Fruit fly (Drosophila melanogaster): Measurements from ENCODE around the gene CG42590.

- no peak for TF ChIP-seq pan (optimal IDR thresholded peaks at IDR 0.05)
- no peak for TF ChIP-seq psq (optimal IDR thresholded peaks at IDR 0.05)
- no peak for TF ChIP-seq usp (GFP tag; optimal IDR thresholded peaks at IDR 0.05)
- no peak for TF ChIP-seq Dll (optimal IDR thresholded peaks at IDR 0.05)
These were observed 27.1 kb upstream of the CG42590 start for dm6 chr3L:8096106-8096558.
